Fruit fly (Drosophila melanogaster): ENCODE results near the gene bur.

Gene bur

DNA sequence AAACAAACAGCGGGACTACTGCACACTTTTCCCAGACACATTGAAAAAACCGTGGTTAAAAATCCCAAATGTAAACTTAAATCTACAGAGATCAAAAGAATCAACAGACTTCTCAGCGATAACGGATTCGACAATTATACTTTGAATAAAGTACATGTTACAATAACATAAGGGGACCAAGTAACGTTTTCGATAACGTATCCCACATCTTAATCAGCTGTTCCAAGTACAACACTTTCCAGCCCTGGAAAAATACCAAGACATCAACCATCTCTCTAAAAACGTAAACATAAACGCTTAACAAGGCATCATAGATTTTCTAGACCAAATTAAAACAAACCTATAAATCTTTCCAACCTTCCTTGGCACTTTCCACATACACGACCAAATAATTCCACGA is 25.6 kb downstream of the bur start (continued):
- peak; percentile 41 for TF ChIP-seq CG15514 (GFP tag; optimal IDR thresholded peaks at IDR 0.05)
- no peak for TF ChIP-seq Sin3A (optimal IDR thresholded peaks at IDR 0.05)
- TF ChIP-seq corto (GFP tag; optimal IDR thresholded peaks at IDR 0.05): no peak
- no peak for TF ChIP-seq CG30431 (GFP tag; optimal IDR thresholded peaks at IDR 0.05)
- peak; percentile 0 for TF ChIP-seq pfk (GFP tag; optimal IDR thresholded peaks at IDR 0.05)
- no peak for TF ChIP-seq CG11247 (GFP tag; IDR thresholded peaks at IDR 0.05)
- peak; percentile 78 for TF ChIP-seq stwl (tag; optimal IDR thresholded peaks at IDR 0.05)
- no peak for TF ChIP-seq CG8290 (GFP tag; optimal IDR thresholded peaks at IDR 0.05)
- TF ChIP-seq CG8290 (tag; optimal IDR thresholded peaks at IDR 0.05): peak in 1 of 2 experiments; percentile 49
- no peak for TF ChIP-seq da (GFP tag; optimal IDR thresholded peaks at IDR 0.05)
- TF ChIP-seq CG4282 (GFP tag; optimal IDR thresholded peaks at IDR 0.05): no peak
- peak; percentile 18; the same call in 1 of the 2 replicates for TF ChIP-seq hbn (GFP tag; IDR thresholded peaks at IDR 0.05; ENCODE audit: partially characterized antibody)
- TF ChIP-seq ERR (GFP tag; optimal IDR thresholded peaks at IDR 0.05): no peak
- TF ChIP-seq CG13287 (GFP tag; IDR thresholded peaks at IDR 0.05; ENCODE audit: partially characterized antibody): peak; percentile 62
- TF ChIP-seq CG4617 (GFP tag; optimal IDR thresholded peaks at IDR 0.05; ENCODE audit: borderline replicate concordance): peak; percentile 6
- peak; percentile 80 for TF ChIP-seq CG13894 (tag; optimal IDR thresholded peaks at IDR 0.05)
- TF ChIP-seq kni (GFP tag; optimal IDR thresholded peaks at IDR 0.05): peak; percentile 37
- peak; percentile 49 for TF ChIP-seq unc-4 (GFP tag; IDR thresholded peaks at IDR 0.05; ENCODE audit: partially characterized antibody)
- TF ChIP-seq CG33557 (GFP tag; optimal IDR thresholded peaks at IDR 0.05): no peak
- TF ChIP-seq CG2116 (GFP tag; optimal IDR thresholded peaks at IDR 0.05): peak; percentile 58
- TF ChIP-seq CG14965 (GFP tag; optimal IDR thresholded peaks at IDR 0.05; ENCODE audit: borderline replicate concordance): no peak
- no peak for TF ChIP-seq CG7357 (GFP tag; IDR thresholded peaks at IDR 0.05)

DNA sequence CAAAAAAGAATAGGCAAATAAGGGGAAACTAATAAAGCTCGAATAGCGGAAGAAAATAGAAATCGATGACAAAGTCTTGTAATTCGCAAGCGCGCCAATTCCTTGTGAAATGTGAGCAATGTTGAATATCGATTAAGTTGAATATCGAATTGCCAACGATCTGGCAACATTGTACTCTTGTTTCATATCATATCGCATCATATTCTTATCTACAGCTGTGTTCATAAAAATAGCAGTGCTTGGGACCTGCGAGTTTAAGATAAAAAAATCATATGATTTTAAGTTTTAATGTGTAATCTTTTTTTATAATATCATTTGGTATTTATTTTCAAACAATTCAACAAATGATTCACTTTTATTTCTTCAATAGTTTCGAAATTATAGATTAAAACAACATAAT is 30.4 kb downstream of the bur start:
- peak; percentile 74 for TF ChIP-seq onecut (GFP tag; IDR thresholded peaks at IDR 0.05)
- TF ChIP-seq crp (GFP tag; optimal IDR thresholded peaks at IDR 0.05): peak in 1 of 2 experiments; percentile 10
- TF ChIP-seq CG43689 (GFP tag; IDR thresholded peaks at IDR 0.05): no peak
- no peak for TF ChIP-seq twi (tag; optimal IDR thresholded peaks at IDR 0.05)
- no peak for TF ChIP-seq CkIIα-i1 (GFP tag; IDR thresholded peaks at IDR 0.05)
- peak; percentile 43; the same call in 1 of the 3 replicates for TF ChIP-seq CG11560 (tag; IDR thresholded peaks at IDR 0.05)
- TF ChIP-seq CG18476 (GFP tag; optimal IDR thresholded peaks at IDR 0.05): peak; percentile 7
- no peak for TF ChIP-seq CG4854 (GFP tag; optimal IDR thresholded peaks at IDR 0.05)
- TF ChIP-seq Xbp1 (GFP tag; optimal IDR thresholded peaks at IDR 0.05): peak; percentile 57
- TF ChIP-seq h (optimal IDR thresholded peaks at IDR 0.05): no peak
- TF ChIP-seq al (GFP tag; IDR thresholded peaks at IDR 0.05): peak; percentile 58
- TF ChIP-seq lab (GFP tag; optimal IDR thresholded peaks at IDR 0.05): no peak
- no peak for TF ChIP-seq bowl (GFP tag; IDR thresholded peaks at IDR 0.05)
- no peak for TF ChIP-seq Sry-β (GFP tag; optimal IDR thresholded peaks at IDR 0.05)
- peak; percentile 1 for TF ChIP-seq Chrac-16 (GFP tag; optimal IDR thresholded peaks at IDR 0.05)
- TF ChIP-seq CG5180 (GFP tag; optimal IDR thresholded peaks at IDR 0.05): no peak
- TF ChIP-seq CG16815 (GFP tag; optimal IDR thresholded peaks at IDR 0.05): no peak
- peak; percentile 15 for TF ChIP-seq mam (GFP tag; optimal IDR thresholded peaks at IDR 0.05)
- TF ChIP-seq CG2712 (tag; optimal IDR thresholded peaks at IDR 0.05): peak; percentile 69
- TF ChIP-seq tup (GFP tag; optimal IDR thresholded peaks at IDR 0.05): no peak
- peak; percentile 31 for TF ChIP-seq slou (GFP tag; optimal IDR thresholded peaks at IDR 0.05)
- TF ChIP-seq CG12769 (tag; optimal IDR thresholded peaks at IDR 0.05): peak; percentile 19
- peak; percentile 68 for TF ChIP-seq Sry-δ (GFP tag; optimal IDR thresholded peaks at IDR 0.05)
- peak; percentile 31 for TF ChIP-seq tap (tag; optimal IDR thresholded peaks at IDR 0.05)
- 0 out of 2 replicates have a peak, but pooled peaks have one; percentile 40 for TF ChIP-seq sob (GFP tag; IDR thresholded peaks at IDR 0.05)
- TF ChIP-seq CG3847 (GFP tag; IDR thresholded peaks at IDR 0.05): peak; percentile 63
- TF ChIP-seq CG18262 (tag; optimal IDR thresholded peaks at IDR 0.05): peak; percentile 62
- no peak for TF ChIP-seq ERR (GFP tag; optimal IDR thresholded peaks at IDR 0.05)
- TF ChIP-seq cwo (GFP tag; optimal IDR thresholded peaks at IDR 0.05): no peak
- TF ChIP-seq CG4424 (GFP tag; optimal IDR thresholded peaks at IDR 0.05): peak; percentile 53

Data from whole organism, embryonic.